Fruit fly (Drosophila melanogaster) whole organism, pupa: Measurements from ENCODE around the gene Nup154.

Source experiments
- CG10348 ChIP-seq: fragments of 200-800 bp; sonication (Bioruptor generic); IDR thresholded peaks from 2 replicates; pipeline ENCODE4 v1.3.6; 2022; ENCODE audit warnings: missing biosample characterization, missing genetic modification characterization
- CG12605 ChIP-seq: fragments of 200-800 bp; sonication (Bioruptor generic); IDR thresholded peaks from 2 replicates; pipeline ENCODE4 v1.3.6; 2022; ENCODE audit warnings: missing biosample characterization, missing genetic modification characterization
- CG15710 ChIP-seq: fragments of 200-800 bp; sonication (Bioruptor generic); optimal IDR thresholded peaks from 2 replicates; lab custom pipeline; 2018; ENCODE audit warnings: missing biosample characterization, mild to moderate bottlenecking, missing genetic modification characterization, moderate library complexity
- CG17806 ChIP-seq: fragments of 200-800 bp; sonication (Bioruptor generic); optimal IDR thresholded peaks from 2 replicates; lab custom pipeline; 2018; ENCODE audit warnings: missing biosample characterization, mild to moderate bottlenecking, missing genetic modification characterization, moderate library complexity
- CG32121 ChIP-seq: fragments of 200-800 bp; sonication (Bioruptor generic); IDR thresholded peaks from 2 replicates; pipeline ENCODE4 v1.3.6; 2022; ENCODE audit warnings: missing biosample characterization, missing genetic modification characterization
- CG4496 ChIP-seq: fragments of 200-800 bp; sonication (Bioruptor generic); IDR thresholded peaks from 3 replicates; pipeline ENCODE4 v1.3.6; 2022; ENCODE audit warnings: missing biosample characterization, missing genetic modification characterization
- CG8301 ChIP-seq: fragments of 200-800 bp; sonication (Bioruptor generic); optimal IDR thresholded peaks from 2 replicates; lab custom pipeline; 2018; ENCODE audit warnings: missing biosample characterization, mild to moderate bottlenecking, missing genetic modification characterization
- CG9948 ChIP-seq: fragments of 200-800 bp; sonication (Bioruptor generic); optimal IDR thresholded peaks from 2 replicates; lab custom pipeline; 2018; ENCODE audit warnings: missing biosample characterization, mild to moderate bottlenecking, missing genetic modification characterization, moderate library complexity
- Ets98B ChIP-seq: fragments of 200-800 bp; sonication (Bioruptor generic); IDR thresholded peaks from 2 replicates; pipeline ENCODE4 v1.3.6; 2022; ENCODE audit warnings: missing biosample characterization, missing genetic modification characterization
- Pif1A ChIP-seq: fragments of 200-800 bp; sonication (Bioruptor generic); optimal IDR thresholded peaks from 3 replicates; lab custom pipeline; 2016; ENCODE audit warnings: missing biosample characterization, missing genetic modification characterization
- Pif1B ChIP-seq: fragments of 200-800 bp; sonication (Bioruptor generic); optimal IDR thresholded peaks from 3 replicates; lab custom pipeline; 2016; ENCODE audit warnings: missing biosample characterization, missing genetic modification characterization
- Snoo ChIP-seq: fragments of 200-800 bp; sonication (Bioruptor generic); optimal IDR thresholded peaks from 3 replicates; lab custom pipeline; 2017; ENCODE audit warnings: missing biosample characterization, mild to moderate bottlenecking, missing genetic modification characterization, inconsistent platforms
- rn ChIP-seq: fragments of 200-800 bp; sonication (Bioruptor generic); IDR thresholded peaks from 2 replicates; pipeline ENCODE4 v1.3.6; 2022; ENCODE audit warnings: missing biosample characterization, missing genetic modification characterization

dm6 chr2L:10970134-10970533, 34.5 kb upstream of the Nup154 start, which contains the start of the genes Tmem214 and YL-1:
- TF ChIP-seq CG32121 (GFP tag; lab: Robert Waterston, UW) (no peak), CG15710 (tag; lab: Kevin White, UChicago) (no peak), CG8301 (tag; lab: Kevin White, UChicago) (no peak), CG9948 (tag; lab: Kevin White, UChicago) (no peak), CG17806 (tag; lab: Kevin White, UChicago) (no peak), Pif1B (GFP tag; lab: Kevin White, UChicago) (no peak), CG12605 (GFP tag; lab: Robert Waterston, UW) (no peak), rn (GFP tag; lab: Robert Waterston, UW) (no peak), Snoo (tag; lab: Kevin White, UChicago) (no peak), Ets98B (GFP tag; lab: Robert Waterston, UW) (no peak), CG10348 (GFP tag; lab: Robert Waterston, UW) (no peak), CG4496 (GFP tag; lab: Robert Waterston, UW) (no peak), Pif1A (GFP tag; lab: Kevin White, UChicago) (no peak)
